Fruit fly (Drosophila melanogaster) whole organism: ENCODE data around the gene CG6628.

Experiments
- Dll ChIP-seq: fragments of >200 bp; optimal IDR thresholded peaks from 2 replicates; lab custom pipeline; 2017
- EcR ChIP-seq, 2 experiments: fragments of >200 bp; optimal IDR thresholded peaks; 2 replicates each; lab custom pipeline; 2017; ENCODE audit warnings: missing biosample characterization in 2 of 2, missing genetic modification characterization in 2 of 2, missing genetic modification reagents in 2 of 2

- no peak for TF ChIP-seq EcR (GFP tag; optimal IDR thresholded peaks at IDR 0.05; lab: Kevin White, UChicago)
- TF ChIP-seq Dll: no peak
Observed at dm6 chr3L:10215365-10215764, 48.5 kb upstream of the CG6628 start, which contains the start of gene CG8065.
